Fruit fly (Drosophila melanogaster) S2 (cell line): ENCODE measurements around the gene CG2767.

Source experiments
- CG8478 ChIP-seq: fragments of >200 bp; optimal IDR thresholded peaks from 2 replicates; lab custom pipeline; 2018
- CTCF ChIP-seq, 2 experiments: fragments of >200 bp; optimal IDR thresholded peaks; 2 replicates each; lab custom pipeline; 2018

DNA sequence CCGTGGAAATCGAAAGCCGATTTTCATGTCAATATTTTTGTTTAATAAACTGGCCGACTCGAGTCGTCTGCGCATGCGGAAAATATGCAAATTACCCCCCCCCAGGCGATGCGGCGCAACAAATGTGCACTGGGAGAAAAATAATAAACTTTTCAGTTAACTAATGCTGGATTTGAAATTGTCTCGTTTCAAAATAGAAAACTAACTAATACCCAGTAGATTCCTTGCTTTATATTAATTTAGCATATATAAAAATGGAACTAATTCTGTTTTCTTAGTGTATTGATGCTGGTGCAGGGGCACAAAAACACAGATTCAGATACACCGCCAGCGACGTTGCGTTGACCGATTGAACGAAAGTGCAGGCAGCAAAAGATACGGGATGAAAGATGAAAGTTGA, 30.0 kb upstream of the CG2767 start:
- TF ChIP-seq CTCF (optimal IDR thresholded peaks at IDR 0.05; lab: Kevin White, UChicago): no peak
- TF ChIP-seq CG8478 (lab: Kevin White, UChicago): no peak
